Worm (Caenorhabditis elegans): ENCODE measurements around the gene C39E9.8.

C39E9.8 gene

DNA sequence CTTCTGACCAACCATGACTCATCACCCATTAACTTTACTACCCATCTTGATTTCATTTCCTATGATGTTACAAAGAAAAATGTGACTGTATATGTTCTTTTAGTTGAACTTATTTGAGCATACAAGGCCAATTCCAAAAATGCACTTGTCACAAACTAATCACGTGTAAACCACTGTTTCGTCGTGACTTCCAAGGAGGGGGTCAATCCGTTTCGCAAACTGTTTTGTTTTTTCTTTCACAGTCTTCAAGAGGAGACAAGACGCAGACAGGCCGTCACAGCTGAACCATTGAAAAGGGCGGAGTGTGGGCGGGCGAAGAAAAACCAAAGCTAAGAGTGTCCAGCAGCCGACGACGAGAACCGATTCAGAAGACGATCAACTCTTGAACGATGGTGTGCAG is at the start of gene C39E9.8:
TSS of gene C39E9.8 (plus strand) at position 328 of the 400 bp plus-strand sequence.
- TF ChIP-seq ama-1 (optimal IDR thresholded peaks at IDR 0.05) (no peak), C04F5.9 (tag; optimal IDR thresholded peaks at IDR 0.05) (no peak), nhr-90 (tag; optimal IDR thresholded peaks at IDR 0.05; ENCODE audit: poor library complexity) (peak; percentile 43), blmp-1 (tag; optimal IDR thresholded peaks at IDR 0.05) (peak; percentile 5), ceh-8 (GFP tag; optimal IDR thresholded peaks at IDR 0.05) (no peak), lin-35 (GFP tag; optimal IDR thresholded peaks at IDR 0.05) (peak in 1 of 2 experiments; percentile 63), zag-1 (tag; optimal IDR thresholded peaks at IDR 0.05) (no peak), lir-3 (tag; optimal IDR thresholded peaks at IDR 0.05; ENCODE audit: poor library complexity) (no peak), ces-1 (GFP tag; optimal IDR thresholded peaks at IDR 0.05) (no peak), rnt-1 (tag; optimal IDR thresholded peaks at IDR 0.05) (no peak), grh-1 (GFP tag; IDR thresholded peaks at IDR 0.05) (peak; percentile 23; the same call in 1 of the 2 replicates), ztf-11 (tag; optimal IDR thresholded peaks at IDR 0.05) (no peak), elt-3 (tag; optimal IDR thresholded peaks at IDR 0.05) (peak in 1 of 6 experiments; percentile 43), lsy-2 (tag; optimal IDR thresholded peaks at IDR 0.05) (no peak), skn-1 (tag; optimal IDR thresholded peaks at IDR 0.05) (no peak), pqm-1 (tag; optimal IDR thresholded peaks at IDR 0.05) (no peak), nhr-11 (tag; optimal IDR thresholded peaks at IDR 0.05) (no peak), mdl-1 (tag; optimal IDR thresholded peaks at IDR 0.05) (peak in 1 of 2 experiments; percentile 18), ceh-82 (tag; optimal IDR thresholded peaks at IDR 0.05) (no peak), hlh-4 (tag; optimal IDR thresholded peaks at IDR 0.05) (no peak), nhr-20 (tag; optimal IDR thresholded peaks at IDR 0.05) (peak; percentile 60), aha-1 (tag; optimal IDR thresholded peaks at IDR 0.05) (no peak), mab-9 (GFP tag; IDR thresholded peaks at IDR 0.05) (no peak), zip-4 (GFP tag; optimal IDR thresholded peaks at IDR 0.05) (no peak), lin-14 (GFP tag; optimal IDR thresholded peaks at IDR 0.05) (peak; percentile 70), dpl-1 (GFP tag; optimal IDR thresholded peaks at IDR 0.05) (no peak), nhr-85 (tag) (peak; percentile 89), F16B12.6 (tag; optimal IDR thresholded peaks at IDR 0.05) (no peak), ceh-90 (tag; optimal IDR thresholded peaks at IDR 0.05) (no peak), alr-1 (tag; optimal IDR thresholded peaks at IDR 0.05; ENCODE audit: borderline replicate concordance) (no peak), jun-1 (tag; optimal IDR thresholded peaks at IDR 0.05) (peak; percentile 24), snu-23 (GFP tag; optimal IDR thresholded peaks at IDR 0.05) (peak; percentile 25), nhr-71 (tag; optimal IDR thresholded peaks at IDR 0.05) (peak; percentile 62), unc-98 (GFP tag; IDR thresholded peaks at IDR 0.05) (no peak), efl-3 (GFP tag; optimal IDR thresholded peaks at IDR 0.05) (no peak), sptf-1 (tag; optimal IDR thresholded peaks at IDR 0.05) (no peak), nhr-19 (GFP tag; conservative IDR thresholded peaks at IDR 0.05) (peak; percentile 35), fkh-8 (tag; optimal IDR thresholded peaks at IDR 0.05) (no peak), pag-3 (tag; optimal IDR thresholded peaks at IDR 0.05; ENCODE audit: borderline replicate concordance, insufficient read depth) (no peak)

DNA sequence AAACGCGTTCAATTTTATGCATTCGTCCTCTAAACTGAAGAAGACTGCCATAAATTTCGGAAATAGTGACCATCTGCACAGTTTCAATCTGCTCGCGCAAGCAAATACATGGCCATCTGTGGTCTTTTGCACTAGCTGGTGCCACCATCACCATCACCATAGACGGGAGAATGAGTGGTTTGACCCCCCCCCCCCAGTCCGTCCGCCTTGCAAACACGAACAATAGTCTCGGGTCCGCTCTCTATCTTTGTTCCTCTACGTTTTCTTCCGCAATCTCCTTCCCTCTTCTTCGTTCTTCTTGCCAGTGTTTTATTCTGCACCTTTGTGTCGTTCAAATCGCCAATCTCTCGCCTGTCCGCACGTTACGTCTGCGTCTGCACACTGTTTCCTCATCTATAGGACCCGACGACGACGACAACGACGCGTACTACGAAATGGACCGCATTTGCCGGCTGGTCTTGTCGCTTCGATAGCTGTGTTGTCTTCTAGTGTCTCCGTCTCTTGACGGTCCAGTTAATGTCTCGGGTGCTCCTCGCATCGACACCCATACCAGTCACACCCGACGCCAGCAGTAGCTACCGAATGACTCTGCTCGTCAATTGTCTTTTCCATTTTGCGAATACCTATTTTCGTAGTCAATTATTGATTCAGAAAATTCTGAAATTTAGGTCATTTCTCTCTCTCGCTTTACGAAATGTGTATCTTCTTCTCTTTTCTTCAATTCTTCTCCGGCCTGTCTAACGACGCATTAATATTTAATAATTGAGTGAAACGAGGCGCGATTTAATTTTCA is 49.4 kb upstream of the C39E9.8 start:
- TF ChIP-seq swsn-7 (tag; optimal IDR thresholded peaks at IDR 0.05) (peak; percentile 22), fkh-8 (tag; optimal IDR thresholded peaks at IDR 0.05) (no peak), C16A3.4 (tag; optimal IDR thresholded peaks at IDR 0.05) (peak; percentile 3), xbp-1 (tag; optimal IDR thresholded peaks at IDR 0.05) (no peak), pqm-1 (tag; optimal IDR thresholded peaks at IDR 0.05) (no peak), hlh-4 (tag; optimal IDR thresholded peaks at IDR 0.05) (no peak), lin-35 (GFP tag; optimal IDR thresholded peaks at IDR 0.05) (peak; percentile 17 to 19), ama-1 (optimal IDR thresholded peaks at IDR 0.05) (no peak), snu-23 (GFP tag; optimal IDR thresholded peaks at IDR 0.05) (peak; percentile 21), rnt-1 (tag; optimal IDR thresholded peaks at IDR 0.05) (peak; percentile 21), lsy-2 (tag; optimal IDR thresholded peaks at IDR 0.05) (peak in 1 of 2 experiments; percentile 11), lin-14 (GFP tag; optimal IDR thresholded peaks at IDR 0.05) (peak; percentile 82), alr-1 (tag; optimal IDR thresholded peaks at IDR 0.05; ENCODE audit: borderline replicate concordance) (no peak), nhr-85 (tag) (peak; percentile 74), elt-3 (tag; optimal IDR thresholded peaks at IDR 0.05) (peak in 1 of 6 experiments; percentile 11), nhr-47 (tag; optimal IDR thresholded peaks at IDR 0.05) (peak; percentile 22), blmp-1 (tag; optimal IDR thresholded peaks at IDR 0.05) (peak; percentile 32), elt-2 (tag; optimal IDR thresholded peaks at IDR 0.05) (no peak), hpl-2 (GFP tag; optimal IDR thresholded peaks at IDR 0.05) (no peak), ztf-11 (tag; optimal IDR thresholded peaks at IDR 0.05) (peak in 1 of 2 experiments; percentile 17), hlh-17 (GFP tag; optimal IDR thresholded peaks at IDR 0.05; ENCODE audit: borderline replicate concordance) (no peak), dsc-1 (tag; optimal IDR thresholded peaks at IDR 0.05) (peak; percentile 8), nhr-11 (tag; optimal IDR thresholded peaks at IDR 0.05) (no peak), ceh-82 (tag; optimal IDR thresholded peaks at IDR 0.05) (peak in 1 of 3 experiments; percentile 42)

Data from whole organism, L1 larva.